Fruit fly (Drosophila melanogaster) whole organism, embryonic: ENCODE results near the gene Psa.

Experiments
- ATbp ChIP-seq: fragments of 200-800 bp; sonication (Bioruptor generic); optimal IDR thresholded peaks from 2 replicates; lab custom pipeline; 2017; ENCODE audit warnings: missing biosample characterization, mild to moderate bottlenecking, missing genetic modification characterization, missing genetic modification reagents
- CG1024 ChIP-seq: fragments of 200-800 bp; sonication (Bioruptor generic); IDR thresholded peaks from 2 replicates; pipeline ENCODE4 v1.3.6; 2022; ENCODE audit warnings: missing biosample characterization, missing genetic modification characterization
- CG10267 ChIP-seq: fragments of 200-800 bp; sonication (Bioruptor generic); optimal IDR thresholded peaks from 2 replicates; lab custom pipeline; 2018; ENCODE audit warnings: missing biosample characterization, mild to moderate bottlenecking, missing genetic modification characterization, moderate library complexity
- CG10543 ChIP-seq: fragments of 200-800 bp; sonication (Bioruptor generic); optimal IDR thresholded peaks from 3 replicates; lab custom pipeline; 2017; ENCODE audit warnings: missing biosample characterization, mild to moderate bottlenecking, missing genetic modification characterization, moderate library complexity
- CG10654 ChIP-seq: fragments of 200-800 bp; sonication (Bioruptor generic); optimal IDR thresholded peaks from 2 replicates; lab custom pipeline; 2016; ENCODE audit warnings: missing biosample characterization, missing genetic modification characterization
- CG10979 ChIP-seq: fragments of 200-800 bp; sonication (Bioruptor generic); optimal IDR thresholded peaks from 2 replicates; lab custom pipeline; 2018; ENCODE audit warnings: missing biosample characterization, mild to moderate bottlenecking, missing genetic modification characterization, moderate library complexity
- CG12155 ChIP-seq: fragments of 200-800 bp; sonication (Bioruptor generic); optimal IDR thresholded peaks from 3 replicates; lab custom pipeline; 2016; ENCODE audit warnings: missing biosample characterization, missing genetic modification characterization
- CG13424 ChIP-seq: fragments of 200-800 bp; sonication (Bioruptor generic); optimal IDR thresholded peaks from 2 replicates; lab custom pipeline; 2019; ENCODE audit warnings: missing biosample characterization, mild to moderate bottlenecking, missing genetic modification characterization, moderate library complexity
- CG13624 ChIP-seq: fragments of 200-800 bp; sonication (Bioruptor generic); optimal IDR thresholded peaks from 2 replicates; lab custom pipeline; 2016; ENCODE audit warnings: missing biosample characterization, missing genetic modification characterization
- CG15479 ChIP-seq: fragments of 200-800 bp; sonication (Bioruptor generic); optimal IDR thresholded peaks from 3 replicates; lab custom pipeline; 2019; ENCODE audit warnings: missing biosample characterization, mild to moderate bottlenecking, missing genetic modification characterization, moderate library complexity
- CG16813 ChIP-seq: fragments of 200-800 bp; sonication (Bioruptor generic); IDR thresholded peaks from 3 replicates; pipeline ENCODE4 v1.3.6; 2022; ENCODE audit warnings: missing biosample characterization, missing genetic modification characterization; ENCODE audit not compliant: partially characterized antibody
- CG30020 ChIP-seq: fragments of 200-800 bp; optimal IDR thresholded peaks from 2 replicates; lab custom pipeline; 2019; ENCODE audit warnings: missing biosample characterization, mild to moderate bottlenecking, missing genetic modification characterization, moderate library complexity
- CG31365 ChIP-seq: fragments of 200-800 bp; sonication (Bioruptor generic); optimal IDR thresholded peaks from 2 replicates; lab custom pipeline; 2018; ENCODE audit warnings: missing biosample characterization, mild to moderate bottlenecking, missing genetic modification characterization
- CG32532 ChIP-seq: fragments of 200-800 bp; sonication (Bioruptor generic); IDR thresholded peaks from 2 replicates; pipeline ENCODE4 v1.3.6; 2022; ENCODE audit warnings: missing biosample characterization, missing genetic modification characterization
- CG34224 ChIP-seq: fragments of 200-800 bp; sonication (Bioruptor generic); IDR thresholded peaks from 3 replicates; pipeline ENCODE4 v1.3.6; 2022; ENCODE audit warnings: missing biosample characterization, missing genetic modification characterization; ENCODE audit not compliant: partially characterized antibody
- CG3726 ChIP-seq: fragments of 200-800 bp; sonication (Bioruptor generic); IDR thresholded peaks from 3 replicates; pipeline ENCODE4, ENCODE4 v1.3.6; 2022; ENCODE audit warnings: missing biosample characterization, missing genetic modification characterization
- CG43689 ChIP-seq: fragments of 200-800 bp; sonication (Bioruptor generic); IDR thresholded peaks from 2 replicates; pipeline ENCODE4 v1.3.6; 2022; ENCODE audit warnings: missing biosample characterization, missing genetic modification characterization
- CG4707 ChIP-seq: fragments of 200-800 bp; sonication (Bioruptor generic); optimal IDR thresholded peaks from 2 replicates; lab custom pipeline; 2018; ENCODE audit warnings: missing biosample characterization, mild to moderate bottlenecking, missing genetic modification characterization, moderate library complexity
- CG4854 ChIP-seq: fragments of 200-800 bp; sonication (Bioruptor generic); optimal IDR thresholded peaks from 2 replicates; lab custom pipeline; 2016; ENCODE audit warnings: missing biosample characterization, missing genetic modification characterization, inconsistent platforms
- CG6272 ChIP-seq: fragments of 200-800 bp; sonication (Bioruptor generic); IDR thresholded peaks from 2 replicates; pipeline ENCODE4 v1.3.6; 2022; ENCODE audit warnings: missing biosample characterization, missing genetic modification characterization
- CG7987 ChIP-seq: fragments of 200-800 bp; sonication (Bioruptor generic); optimal IDR thresholded peaks from 2 replicates; lab custom pipeline; 2018; ENCODE audit warnings: missing biosample characterization, mild to moderate bottlenecking, missing genetic modification characterization, moderate library complexity
- CG8089 ChIP-seq: fragments of 200-800 bp; sonication (Bioruptor generic); optimal IDR thresholded peaks from 3 replicates; lab custom pipeline; 2016; ENCODE audit warnings: missing biosample characterization, missing genetic modification characterization
- Eip74EF ChIP-seq, 2 experiments: fragments of 200-800 bp in 1 of 2; fragments of >200 bp in 1 of 2; sonication (Bioruptor generic) in 1 of 2; optimal IDR thresholded peaks; 2 replicates each; lab custom pipeline; 2017 to 2019; ENCODE audit warnings: missing biosample characterization in 2 of 2, missing genetic modification characterization in 2 of 2, mild to moderate bottlenecking in 1 of 2, moderate library complexity in 1 of 2
- Kr ChIP-seq: fragments of 200-800 bp; sonication (Bioruptor generic); optimal IDR thresholded peaks from 2 replicates; lab custom pipeline; 2017; ENCODE audit warnings: missing biosample characterization, mild to moderate bottlenecking, missing genetic modification characterization
- Optix ChIP-seq: fragments of 200-800 bp; sonication (Bioruptor generic); IDR thresholded peaks from 3 replicates; pipeline ENCODE4 v1.3.6; 2022; ENCODE audit warnings: missing biosample characterization, missing genetic modification characterization
- Sry-β ChIP-seq: fragments of 200-800 bp; sonication (Bioruptor generic); optimal IDR thresholded peaks from 2 replicates; lab custom pipeline; 2018; ENCODE audit warnings: missing biosample characterization, mild to moderate bottlenecking, missing genetic modification characterization, moderate library complexity
- Sry-δ ChIP-seq: fragments of 200-800 bp; sonication (Bioruptor generic); optimal IDR thresholded peaks from 2 replicates; lab custom pipeline; 2016; ENCODE audit warnings: missing biosample characterization, missing genetic modification characterization
- amos ChIP-seq: fragments of 200-800 bp; sonication (Bioruptor generic); IDR thresholded peaks from 2 replicates; pipeline ENCODE4 v1.3.6; 2022; ENCODE audit warnings: missing biosample characterization, missing genetic modification characterization; ENCODE audit not compliant: partially characterized antibody
- bab2 ChIP-seq: fragments of 200-800 bp; sonication (Bioruptor generic); optimal IDR thresholded peaks from 2 replicates; lab custom pipeline; 2016; ENCODE audit warnings: missing biosample characterization, missing genetic modification characterization
- bigmax ChIP-seq: fragments of 200-800 bp; sonication (Bioruptor generic); optimal IDR thresholded peaks from 2 replicates; lab custom pipeline; 2018; ENCODE audit warnings: missing biosample characterization, mild to moderate bottlenecking, missing genetic modification characterization
- emc ChIP-seq: fragments of 200-800 bp; sonication (Bioruptor generic); optimal IDR thresholded peaks from 2 replicates; lab custom pipeline; 2016; ENCODE audit warnings: missing biosample characterization, missing genetic modification characterization
- en ChIP-seq: fragments of 200-800 bp; sonication (Bioruptor generic); optimal IDR thresholded peaks from 2 replicates; lab custom pipeline; 2016; ENCODE audit warnings: missing biosample characterization, missing genetic modification characterization
- gcm ChIP-seq: fragments of 200-800 bp; sonication (Bioruptor generic); optimal IDR thresholded peaks from 2 replicates; lab custom pipeline; 2019; ENCODE audit warnings: missing biosample characterization, mild to moderate bottlenecking, missing genetic modification characterization, moderate library complexity
- gsb-n ChIP-seq: fragments of 200-800 bp; sonication (Bioruptor generic); optimal IDR thresholded peaks from 3 replicates; lab custom pipeline; 2018; ENCODE audit warnings: missing biosample characterization, mild to moderate bottlenecking, missing genetic modification characterization
- kay ChIP-seq: fragments of 200-800 bp; sonication (Bioruptor generic); optimal IDR thresholded peaks from 2 replicates; lab custom pipeline; 2016; ENCODE audit warnings: missing biosample characterization, missing genetic modification characterization
- lola ChIP-seq, 3 experiments: fragments of >200 bp in 2 of 3; fragments of 200-800 bp in 1 of 3; sonication (Bioruptor generic) in 1 of 3; optimal IDR thresholded peaks; 2 replicates each; lab custom pipeline; 2017 to 2019; ENCODE audit warnings: missing biosample characterization in 3 of 3, missing genetic modification characterization in 3 of 3, mild to moderate bottlenecking in 1 of 3, moderate library complexity in 1 of 3
- lov ChIP-seq, 2 experiments: fragments of 200-800 bp in 1 of 2; fragments of >200 bp in 1 of 2; sonication (Bioruptor generic) in 1 of 2; IDR thresholded peaks in 1 of 2; optimal IDR thresholded peaks in 1 of 2; 2 replicates in 1 of 2; 3 replicates in 1 of 2; pipeline versions ENCODE4 v1.3.6 to Lab custom; 2017 to 2022; ENCODE audit warnings: missing biosample characterization in 1 of 2, missing genetic modification characterization in 1 of 2
- nau ChIP-seq: fragments of 200-800 bp; sonication (Bioruptor generic); optimal IDR thresholded peaks from 3 replicates; lab custom pipeline; 2017; ENCODE audit warnings: missing biosample characterization, mild to moderate bottlenecking, missing genetic modification characterization, missing genetic modification reagents
- nom ChIP-seq: fragments of 200-800 bp; sonication (Bioruptor generic); optimal IDR thresholded peaks from 2 replicates; lab custom pipeline; 2017; ENCODE audit warnings: missing biosample characterization, missing genetic modification characterization, mild to moderate bottlenecking, moderate library complexity, missing genetic modification reagents
- pb ChIP-seq: fragments of 200-800 bp; sonication (Bioruptor generic); optimal IDR thresholded peaks from 3 replicates; lab custom pipeline; 2016; ENCODE audit warnings: missing biosample characterization, missing genetic modification characterization
- prd ChIP-seq, 3 experiments: fragments of >200 bp in 2 of 3; fragments of 200-800 bp in 1 of 3; sonication (Bioruptor generic) in 1 of 3; optimal IDR thresholded peaks in 2 of 3; IDR thresholded peaks in 1 of 3; 2 replicates in 2 of 3; 3 replicates in 1 of 3; pipeline versions ENCODE4 v1.3.6 to Lab custom; 2017 to 2022; ENCODE audit warnings: missing biosample characterization in 1 of 3, missing genetic modification characterization in 1 of 3
- pum ChIP-seq: fragments of 200-800 bp; sonication (Bioruptor generic); optimal IDR thresholded peaks from 2 replicates; lab custom pipeline; 2016; ENCODE audit warnings: missing biosample characterization, missing genetic modification characterization
- ranshi ChIP-seq: fragments of 200-800 bp; sonication (Bioruptor generic); IDR thresholded peaks from 2 replicates; pipeline ENCODE4 v1.3.6; 2022; ENCODE audit warnings: missing biosample characterization, missing genetic modification characterization
- run ChIP-seq: fragments of 200-800 bp; sonication (Bioruptor generic); optimal IDR thresholded peaks from 3 replicates; lab custom pipeline; 2018; ENCODE audit warnings: missing biosample characterization, mild to moderate bottlenecking, missing genetic modification characterization
- unpg ChIP-seq: fragments of 200-800 bp; sonication (Bioruptor generic); optimal IDR thresholded peaks from 3 replicates; lab custom pipeline; 2018; ENCODE audit warnings: missing biosample characterization, mild to moderate bottlenecking, missing genetic modification characterization, moderate library complexity
- vvl ChIP-seq: fragments of 200-800 bp; sonication (Bioruptor generic); IDR thresholded peaks from 2 replicates; pipeline ENCODE4 v1.3.6; 2022; ENCODE audit warnings: missing biosample characterization, missing genetic modification characterization

The Psa gene

dm6 chr3L:1568225-1569161 lies 65.8 kb downstream of the Psa start, which contains the start of gene CG7879 (continued):
- no peak for TF ChIP-seq CG15479
- TF ChIP-seq CG6272 (GFP tag; lab: Robert Waterston, UW): no peak
- no peak for TF ChIP-seq en (GFP tag; lab: Kevin White, UChicago)
- TF ChIP-seq Sry-δ (GFP tag; lab: Kevin White, UChicago): no peak
- no peak for TF ChIP-seq prd (optimal IDR thresholded peaks at IDR 0.05; lab: Kevin White, UChicago)
- peak; percentile 64; the same call in 1 of the 3 replicates for TF ChIP-seq prd (GFP tag; IDR thresholded peaks at IDR 0.05; lab: Robert Waterston, UW)
- no peak for TF ChIP-seq nau (GFP tag; lab: Kevin White, UChicago)
- no peak for TF ChIP-seq CG10543
- TF ChIP-seq kay (GFP tag; lab: Kevin White, UChicago): no peak
- no peak for TF ChIP-seq CG10979 (tag; lab: Kevin White, UChicago)
- no peak for TF ChIP-seq ranshi (GFP tag; lab: Robert Waterston, UW)
- peak; percentile 92 for TF ChIP-seq CG30020 (tag; lab: Kevin White, UChicago)
- TF ChIP-seq bab2: no peak
- TF ChIP-seq pum (GFP tag; lab: Kevin White, UChicago): peak; percentile 31
- TF ChIP-seq unpg (GFP tag; lab: Kevin White, UChicago): no peak
- TF ChIP-seq run (tag; lab: Kevin White, UChicago): no peak
- TF ChIP-seq vvl: peak; percentile 17
- peak; percentile 20 for TF ChIP-seq CG12155 (GFP tag; lab: Kevin White, UChicago)
- TF ChIP-seq lola (GFP tag; optimal IDR thresholded peaks at IDR 0.05; lab: Kevin White, UChicago): peak in 1 of 3 experiments; percentile 22
- no peak for TF ChIP-seq Optix (GFP tag; lab: Robert Waterston, UW)
- TF ChIP-seq CG4707: peak; percentile 19
- TF ChIP-seq CG10267 (tag; lab: Kevin White, UChicago): peak; percentile 2
- no peak for TF ChIP-seq bigmax (GFP tag; lab: Kevin White, UChicago)
- TF ChIP-seq CG43689 (GFP tag; lab: Robert Waterston, UW): no peak
- TF ChIP-seq amos (GFP tag; lab: Robert Waterston, UW): no peak; the same call in 1 of the 2 replicates
- TF ChIP-seq gcm (GFP tag; lab: Kevin White, UChicago): peak; percentile 7
- TF ChIP-seq nom (GFP tag; lab: Kevin White, UChicago): peak; percentile 72
- TF ChIP-seq CG32532 (GFP tag; lab: Robert Waterston, UW): no peak
- TF ChIP-seq CG1024 (GFP tag; lab: Robert Waterston, UW): peak; percentile 20; the same call in 1 of the 2 replicates
- TF ChIP-seq CG16813 (GFP tag; lab: Robert Waterston, UW): no peak; the same call in 2 of the 3 replicates
- TF ChIP-seq CG8089: no peak
- no peak for TF ChIP-seq CG31365 (tag; lab: Kevin White, UChicago)
- TF ChIP-seq CG10654 (GFP tag; lab: Kevin White, UChicago): no peak
- TF ChIP-seq pb (GFP tag; lab: Kevin White, UChicago): no peak
- TF ChIP-seq CG4854 (GFP tag; lab: Kevin White, UChicago): no peak
- TF ChIP-seq lov (optimal IDR thresholded peaks at IDR 0.05; lab: Kevin White, UChicago): no peak
- TF ChIP-seq lov (GFP tag; IDR thresholded peaks at IDR 0.05; lab: Robert Waterston, UW): no peak
- TF ChIP-seq Kr: no peak
- no peak for TF ChIP-seq Sry-β (GFP tag; lab: Kevin White, UChicago)
- TF ChIP-seq CG3726: no peak
- TF ChIP-seq emc (GFP tag; lab: Kevin White, UChicago): no peak
- TF ChIP-seq CG13624 (GFP tag; lab: Kevin White, UChicago): peak; percentile 10
- TF ChIP-seq ATbp: no peak
- TF ChIP-seq gsb-n (tag; lab: Kevin White, UChicago): no peak
- peak; percentile 29 for TF ChIP-seq CG13424
- TF ChIP-seq CG34224 (GFP tag; lab: Robert Waterston, UW): no peak
- no peak for TF ChIP-seq Eip74EF (GFP tag; optimal IDR thresholded peaks at IDR 0.05; lab: Kevin White, UChicago)
- TF ChIP-seq CG7987 (GFP tag; lab: Kevin White, UChicago): no peak
